Worm (Caenorhabditis elegans) whole organism, L2 larva: ENCODE results near the gene C26B9.3.

ENCODE experiments used
- mab-5 ChIP-seq: fragments of 150-350 bp; optimal IDR thresholded peaks from 2 replicates; lab custom pipeline; 2014; ENCODE audit warnings: missing biosample characterization, missing genetic modification characterization
- nhr-237 ChIP-seq: fragments of 150-350 bp; optimal IDR thresholded peaks from 2 replicates; lab custom pipeline; 2014; ENCODE audit warnings: missing biosample characterization, missing genetic modification characterization
- sem-4 ChIP-seq: fragments of 150-350 bp; optimal IDR thresholded peaks from 2 replicates; lab custom pipeline; 2014; ENCODE audit warnings: missing biosample characterization, missing genetic modification reagents, missing genetic modification characterization
- unc-62 ChIP-seq: fragments of 150-350 bp; optimal IDR thresholded peaks from 2 replicates; lab custom pipeline; 2014; ENCODE audit warnings: missing biosample characterization, missing genetic modification reagents, missing genetic modification characterization

- TF ChIP-seq nhr-237 (tag; lab: Kevin White, UChicago) (no peak), mab-5 (tag; lab: Kevin White, UChicago) (no peak), unc-62 (no peak), sem-4 (no peak)
These were observed 48.5 kb downstream of the C26B9.3 start, which contains the start of gene kcnl-3 for ce11 chrX:5386558-5386957.
